Worm (Caenorhabditis elegans) whole organism, L4 larva: ENCODE results near the gene C27B7.7.

Experiments used
- F37D6.2 ChIP-seq: sonication (generic microtip); optimal IDR thresholded peaks from 2 replicates; lab custom pipeline; 2016; ENCODE audit warnings: mild to moderate bottlenecking, missing genetic modification characterization, missing compliant biosample characterization
- F44E2.7 ChIP-seq: fragments of 200-800 bp; sonication (Bioruptor generic); IDR thresholded peaks from 2 replicates; pipeline ENCODE4 v2.1.2; 2022; ENCODE audit warnings: missing genetic modification characterization, missing compliant biosample characterization
- T20F7.1 ChIP-seq: fragments of 200-800 bp; sonication (Bioruptor generic); optimal IDR thresholded peaks from 2 replicates; lab custom pipeline; 2018; ENCODE audit warnings: mild to moderate bottlenecking, missing genetic modification characterization, missing compliant biosample characterization
- Y48G9A.11 ChIP-seq: fragments of 200-800 bp; sonication (Bioruptor generic); IDR thresholded peaks from 2 replicates; pipeline ENCODE4 v1.3.6; 2022; ENCODE audit warnings: missing genetic modification reagents, missing genetic modification characterization, missing compliant biosample characterization
- Y5F2A.4 ChIP-seq: fragments of 200-800 bp; sonication (Bioruptor generic); optimal IDR thresholded peaks from 2 replicates; lab custom pipeline; 2018; ENCODE audit warnings: mild to moderate bottlenecking, missing genetic modification characterization, missing compliant biosample characterization
- Y75B8A.6 ChIP-seq: fragments of 200-800 bp; sonication (Bioruptor generic); IDR thresholded peaks from 2 replicates; pipeline ENCODE4 v1.3.6; 2022; ENCODE audit warnings: missing genetic modification reagents, missing genetic modification characterization, missing compliant biosample characterization
- ceh-20 ChIP-seq: fragments of 200-800 bp; sonication (Bioruptor generic); IDR thresholded peaks from 2 replicates; pipeline ENCODE4 v1.3.6; 2022; ENCODE audit warnings: missing genetic modification reagents, missing genetic modification characterization, missing compliant biosample characterization
- ctbp-1 ChIP-seq: fragments of 200-800 bp; sonication (Bioruptor generic); IDR thresholded peaks from 2 replicates; pipeline ENCODE4 v1.3.6; 2022; ENCODE audit warnings: missing genetic modification reagents, missing genetic modification characterization, missing compliant biosample characterization
- daf-16 ChIP-seq, 3 experiments: sonication (generic microtip); optimal IDR thresholded peaks; 2 replicates each; lab custom pipeline; 2016 to 2017; ENCODE audit warnings: missing genetic modification characterization in 3 of 3, missing genetic modification reagents in 3 of 3, mild to moderate bottlenecking in 2 of 3, missing compliant biosample characterization in 2 of 3, missing biosample characterization in 1 of 3, moderate library complexity in 1 of 3
- daf-19 ChIP-seq: fragments of 200-800 bp; sonication (Bioruptor generic); conservative IDR thresholded peaks from 2 replicates; pipeline ENCODE4 v1.3.6; 2022; ENCODE audit warnings: missing genetic modification characterization, missing compliant biosample characterization
- dpl-1 ChIP-seq: fragments of 150-350 bp; optimal IDR thresholded peaks from 2 replicates; lab custom pipeline; 2014; ENCODE audit warnings: missing biosample characterization, missing genetic modification reagents, missing genetic modification characterization
- dve-1 ChIP-seq: sonication (generic microtip); optimal IDR thresholded peaks from 2 replicates; lab custom pipeline; 2017; ENCODE audit warnings: antibody characterized with exemption, mild to moderate bottlenecking, missing genetic modification characterization, missing compliant biosample characterization; ENCODE audit not compliant: insufficient read depth
- gei-8 ChIP-seq: fragments of 200-800 bp; sonication (Bioruptor generic); optimal IDR thresholded peaks from 2 replicates; lab custom pipeline; 2018; ENCODE audit warnings: mild to moderate bottlenecking, missing genetic modification characterization, missing compliant biosample characterization
- hif-1 ChIP-seq, 2 experiments: sonication (generic microtip); optimal IDR thresholded peaks; 2 replicates each; lab custom pipeline; 2016 to 2017; ENCODE audit warnings: missing compliant biosample characterization in 2 of 2, missing genetic modification characterization in 2 of 2, missing genetic modification reagents in 2 of 2, missing genotype in 2 of 2, mild to moderate bottlenecking in 1 of 2
- hlh-11 ChIP-seq: fragments of 200-800 bp; sonication (Bioruptor generic); optimal IDR thresholded peaks from 2 replicates; lab custom pipeline; 2018; ENCODE audit warnings: mild to moderate bottlenecking, missing genetic modification characterization, missing compliant biosample characterization
- hlh-30 ChIP-seq: sonication (generic microtip); optimal IDR thresholded peaks from 2 replicates; lab custom pipeline; 2017; ENCODE audit warnings: antibody characterized with exemption, mild to moderate bottlenecking, missing genetic modification characterization, missing compliant biosample characterization; ENCODE audit not compliant: insufficient read depth
- hmg-1.1 ChIP-seq: fragments of 200-800 bp; sonication (Bioruptor generic); IDR thresholded peaks from 2 replicates; pipeline ENCODE4 v1.3.6; 2022; ENCODE audit warnings: missing genetic modification reagents, missing genetic modification characterization, missing compliant biosample characterization
- lin-1 ChIP-seq: fragments of 200-800 bp; sonication (Bioruptor generic); IDR thresholded peaks from 2 replicates; pipeline ENCODE4 v1.3.6; 2022; ENCODE audit warnings: missing genetic modification reagents, missing genetic modification characterization, missing compliant biosample characterization
- lin-13 ChIP-seq: fragments of 150-350 bp; optimal IDR thresholded peaks from 2 replicates; lab custom pipeline; 2014; ENCODE audit warnings: missing biosample characterization, missing genetic modification reagents, missing genetic modification characterization
- lir-3 ChIP-seq: sonication (generic microtip); optimal IDR thresholded peaks from 2 replicates; lab custom pipeline; 2016; ENCODE audit warnings: mild to moderate bottlenecking, missing genetic modification characterization, missing compliant biosample characterization
- madf-5 ChIP-seq, 2 experiments: fragments of 200-800 bp; sonication (Bioruptor generic); IDR thresholded peaks; 2 replicates each; pipeline ENCODE4 v1.3.6; 2022; ENCODE audit warnings: missing compliant biosample characterization in 2 of 2, missing genetic modification characterization in 2 of 2
- madf-9 ChIP-seq: fragments of 200-800 bp; sonication (Bioruptor generic); conservative IDR thresholded peaks from 2 replicates; pipeline ENCODE4 v1.3.6; 2022; ENCODE audit warnings: missing genetic modification reagents, missing genetic modification characterization, missing compliant biosample characterization
- mdl-1 ChIP-seq, 2 experiments: fragments of 150-350 bp in 1 of 2; sonication (generic microtip) in 1 of 2; optimal IDR thresholded peaks; 2 replicates each; lab custom pipeline; 2014 to 2017; ENCODE audit warnings: missing biosample characterization in 2 of 2, missing genetic modification characterization in 2 of 2
- mdt-29 ChIP-seq: fragments of 200-800 bp; sonication (Bioruptor generic); IDR thresholded peaks from 2 replicates; pipeline ENCODE4 v1.3.6; 2022; ENCODE audit warnings: missing genetic modification reagents, missing genetic modification characterization, missing compliant biosample characterization
- mep-1 ChIP-seq: fragments of 150-350 bp; sonication (generic microtip); optimal IDR thresholded peaks from 3 replicates; lab custom pipeline; 2014; ENCODE audit warnings: missing biosample characterization, missing genetic modification characterization
- mes-2 ChIP-seq: sonication (generic microtip); optimal IDR thresholded peaks from 2 replicates; lab custom pipeline; 2016; ENCODE audit warnings: missing genotype, mild to moderate bottlenecking, missing genetic modification characterization, missing compliant biosample characterization; ENCODE audit not compliant: poor library complexity, severe bottlenecking
- nhr-10 ChIP-seq: fragments of 150-350 bp; optimal IDR thresholded peaks from 2 replicates; lab custom pipeline; 2014; ENCODE audit warnings: missing biosample characterization, missing genetic modification characterization
- nhr-102 ChIP-seq: sonication (generic microtip); optimal IDR thresholded peaks from 2 replicates; lab custom pipeline; 2016; ENCODE audit warnings: mild to moderate bottlenecking, missing genetic modification characterization, moderate library complexity, missing compliant biosample characterization
- nhr-11 ChIP-seq: fragments of 150-350 bp; optimal IDR thresholded peaks from 2 replicates; lab custom pipeline; 2014; ENCODE audit warnings: missing biosample characterization, missing genetic modification characterization
- nhr-25 ChIP-seq: sonication (generic microtip); optimal IDR thresholded peaks from 2 replicates; lab custom pipeline; 2017; ENCODE audit warnings: missing genetic modification characterization, mild to moderate bottlenecking, missing compliant biosample characterization, antibody characterized with exemption, moderate library complexity, borderline replicate concordance; ENCODE audit not compliant: insufficient read depth
- nhr-28 ChIP-seq: fragments of 150-350 bp; optimal IDR thresholded peaks from 2 replicates; lab custom pipeline; 2014; ENCODE audit warnings: missing biosample characterization, missing genetic modification characterization
- nhr-42 ChIP-seq: fragments of 200-800 bp; sonication (Bioruptor generic); IDR thresholded peaks from 2 replicates; pipeline ENCODE4 v1.3.6; 2022; ENCODE audit warnings: missing genetic modification characterization, missing compliant biosample characterization
- nhr-77 ChIP-seq: fragments of 150-350 bp; optimal IDR thresholded peaks from 2 replicates; lab custom pipeline; 2014; ENCODE audit warnings: missing biosample characterization, missing genetic modification characterization
- pqm-1 ChIP-seq: sonication (generic microtip); optimal IDR thresholded peaks from 2 replicates; lab custom pipeline; 2017; ENCODE audit warnings: missing biosample characterization, missing genetic modification characterization
- set-16 ChIP-seq: fragments of 200-800 bp; sonication (Bioruptor generic); IDR thresholded peaks from 2 replicates; pipeline ENCODE4 v1.3.6; 2022; ENCODE audit warnings: missing genetic modification reagents, missing genetic modification characterization, missing compliant biosample characterization
- snpc-4 ChIP-seq: fragments of 150-350 bp; optimal IDR thresholded peaks from 2 replicates; lab custom pipeline; 2014; ENCODE audit warnings: missing biosample characterization, missing genetic modification characterization
- spr-1 ChIP-seq: sonication (generic microtip); optimal IDR thresholded peaks from 2 replicates; lab custom pipeline; 2016; ENCODE audit warnings: mild to moderate bottlenecking, missing genetic modification characterization, missing compliant biosample characterization
- ztf-11 ChIP-seq: fragments of 150-350 bp; optimal IDR thresholded peaks from 2 replicates; lab custom pipeline; 2014; ENCODE audit warnings: missing biosample characterization, missing genetic modification characterization

The C27B7.7 gene

DNA sequence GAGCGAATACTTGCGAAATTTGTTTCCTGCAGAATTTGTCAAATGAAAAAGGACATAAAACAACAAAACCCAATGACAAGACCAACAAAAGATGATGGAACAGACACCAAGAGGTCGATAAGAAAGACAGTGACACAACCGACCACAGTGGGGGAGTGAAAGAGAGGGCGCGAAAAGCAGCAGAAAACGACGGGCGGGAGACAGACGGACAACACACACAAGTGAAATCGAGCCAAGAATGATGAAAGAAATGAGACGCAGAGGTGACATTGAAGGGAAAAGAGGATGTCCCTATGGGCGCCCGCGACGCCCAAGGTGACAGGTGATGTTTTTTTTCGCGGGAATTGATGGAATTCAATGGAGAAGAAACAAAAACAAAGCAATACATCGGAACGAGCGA, 40.8 kb upstream of the C27B7.7 start (continued):
- no peak for TF ChIP-seq ztf-11 (tag; lab: Kevin White, UChicago)
- TF ChIP-seq nhr-11 (tag; lab: Kevin White, UChicago): peak; percentile 81
- TF ChIP-seq lin-1 (GFP tag; lab: Robert Waterston, UW): peak; percentile 75
- peak; percentile 83 for TF ChIP-seq mep-1 (tag; lab: Kevin White, UChicago)
- TF ChIP-seq hmg-1.1 (GFP tag; lab: Robert Waterston, UW): peak; percentile 59; the same call in 1 of the 2 replicates
- TF ChIP-seq ctbp-1 (GFP tag; lab: Robert Waterston, UW): no peak
- no peak for TF ChIP-seq snpc-4 (tag; lab: Kevin White, UChicago)
- TF ChIP-seq daf-19 (GFP tag; lab: Robert Waterston, UW): no peak
- peak; percentile 90 for TF ChIP-seq pqm-1 (tag; lab: Kevin White, UChicago)
- TF ChIP-seq mdl-1 (tag; optimal IDR thresholded peaks at IDR 0.05; lab: Kevin White, UChicago): peak in 1 of 2 experiments; percentile 67
- no peak for TF ChIP-seq mdt-29
- TF ChIP-seq Y75B8A.6 (GFP tag; lab: Robert Waterston, UW): no peak
- TF ChIP-seq nhr-102 (tag; lab: Kevin White, UChicago): peak; percentile 34
- peak; percentile 86 for TF ChIP-seq ceh-20 (GFP tag; lab: Robert Waterston, UW)
- no peak for TF ChIP-seq nhr-10 (tag; lab: Kevin White, UChicago)
- no peak for TF ChIP-seq madf-5 (GFP tag; IDR thresholded peaks at IDR 0.05; lab: Robert Waterston, UW)
- TF ChIP-seq F44E2.7 (GFP tag; lab: Robert Waterston, UW): no peak
- TF ChIP-seq lir-3: no peak
- peak; percentile 79 for TF ChIP-seq T20F7.1 (GFP tag; lab: Kevin White, UChicago)
- TF ChIP-seq gei-8: peak; percentile 8
- peak; percentile 79 for TF ChIP-seq hlh-30 (tag; lab: Kevin White, UChicago)
- no peak for TF ChIP-seq F37D6.2 (tag; lab: Kevin White, UChicago)
- peak; percentile 47 for TF ChIP-seq lin-13 (GFP tag; lab: Kevin White, UChicago)
- peak in 1 of 2 experiments; percentile 42 for TF ChIP-seq hif-1 (tag; optimal IDR thresholded peaks at IDR 0.05; lab: Kevin White, UChicago)
- no peak; the same call in 1 of the 2 replicates for TF ChIP-seq set-16 (GFP tag; lab: Robert Waterston, UW)

DNA sequence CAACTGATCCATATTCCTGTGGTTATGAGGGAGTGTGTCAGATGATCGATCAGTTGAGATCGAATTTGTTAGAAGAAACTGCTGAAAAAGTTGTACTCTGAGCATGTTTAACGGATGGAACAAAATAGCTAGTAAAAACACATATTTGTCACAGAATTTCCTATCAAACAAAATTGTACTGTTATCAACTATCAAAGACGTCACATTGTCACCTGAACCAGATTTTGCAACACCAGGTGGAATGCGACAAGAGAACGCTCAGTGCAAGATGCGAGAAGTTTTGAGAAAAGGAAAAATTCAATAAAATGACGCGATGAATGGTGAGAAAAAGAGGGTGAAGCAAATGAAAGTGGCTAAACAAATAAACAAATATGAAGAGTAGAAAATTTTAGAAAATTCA, 39.3 kb upstream of the C27B7.7 start:
- TF ChIP-seq hlh-11 (tag; lab: Kevin White, UChicago): peak; percentile 46
- TF ChIP-seq dpl-1 (GFP tag; lab: Kevin White, UChicago): peak; percentile 13
- TF ChIP-seq daf-16 (GFP tag; optimal IDR thresholded peaks at IDR 0.05; lab: Kevin White, UChicago): no peak
- TF ChIP-seq daf-16 (tag; optimal IDR thresholded peaks at IDR 0.05; lab: Kevin White, UChicago): peak; percentile 26
- TF ChIP-seq nhr-28 (tag; lab: Kevin White, UChicago): peak; percentile 67
- peak; percentile 45 for TF ChIP-seq dve-1 (tag; lab: Kevin White, UChicago)
- TF ChIP-seq madf-9: no peak
- peak; percentile 23 for TF ChIP-seq nhr-77
- TF ChIP-seq hmg-1.1 (GFP tag; lab: Robert Waterston, UW): no peak
- TF ChIP-seq F44E2.7 (GFP tag; lab: Robert Waterston, UW): no peak
- TF ChIP-seq nhr-25 (tag; lab: Kevin White, UChicago): no peak
- peak; percentile 13 for TF ChIP-seq hlh-30 (tag; lab: Kevin White, UChicago)
- no peak for TF ChIP-seq Y5F2A.4 (GFP tag; lab: Kevin White, UChicago)

DNA sequence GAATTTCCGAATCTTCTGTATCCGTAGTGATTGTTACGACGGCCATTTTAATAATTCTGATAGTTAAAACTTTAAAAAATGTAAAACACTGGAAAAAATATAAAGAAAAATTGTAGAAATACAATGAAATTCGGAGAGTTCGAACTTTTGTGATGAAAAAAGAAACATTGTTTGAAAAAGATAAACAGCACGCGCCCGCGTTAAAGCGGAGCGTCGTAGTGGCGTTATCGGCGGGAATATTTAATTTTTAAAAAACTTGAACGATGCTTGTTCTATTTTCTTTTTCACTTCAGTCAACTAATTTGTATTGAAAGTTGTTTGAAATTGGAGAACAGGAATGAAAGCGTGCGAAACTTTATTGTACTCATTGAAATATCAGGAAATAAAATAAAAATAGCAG, 37.2 kb upstream of the C27B7.7 start, which contains the start of gene npp-23:
TSS of gene npp-23 (minus strand) at position 56 of the 400 bp plus-strand sequence.
- TF ChIP-seq dpl-1 (GFP tag; lab: Kevin White, UChicago) (peak; percentile 95), mes-2 (tag; lab: Kevin White, UChicago) (peak; percentile 62), mdl-1 (tag; optimal IDR thresholded peaks at IDR 0.05; lab: Kevin White, UChicago) (peak in 1 of 2 experiments; percentile 4), T20F7.1 (GFP tag; lab: Kevin White, UChicago) (peak; percentile 96), nhr-42 (no peak), Y48G9A.11 (GFP tag; lab: Robert Waterston, UW) (peak; percentile 89), hlh-30 (tag; lab: Kevin White, UChicago) (peak; percentile 46), spr-1 (tag; lab: Kevin White, UChicago) (no peak), Y5F2A.4 (GFP tag; lab: Kevin White, UChicago) (no peak), F44E2.7 (GFP tag; lab: Robert Waterston, UW) (no peak)
- TF ChIP-seq, all 104 proteins: peak for 6
